Worm (Caenorhabditis elegans): ENCODE results near the gene clec-125.

clec-125 gene

DNA sequence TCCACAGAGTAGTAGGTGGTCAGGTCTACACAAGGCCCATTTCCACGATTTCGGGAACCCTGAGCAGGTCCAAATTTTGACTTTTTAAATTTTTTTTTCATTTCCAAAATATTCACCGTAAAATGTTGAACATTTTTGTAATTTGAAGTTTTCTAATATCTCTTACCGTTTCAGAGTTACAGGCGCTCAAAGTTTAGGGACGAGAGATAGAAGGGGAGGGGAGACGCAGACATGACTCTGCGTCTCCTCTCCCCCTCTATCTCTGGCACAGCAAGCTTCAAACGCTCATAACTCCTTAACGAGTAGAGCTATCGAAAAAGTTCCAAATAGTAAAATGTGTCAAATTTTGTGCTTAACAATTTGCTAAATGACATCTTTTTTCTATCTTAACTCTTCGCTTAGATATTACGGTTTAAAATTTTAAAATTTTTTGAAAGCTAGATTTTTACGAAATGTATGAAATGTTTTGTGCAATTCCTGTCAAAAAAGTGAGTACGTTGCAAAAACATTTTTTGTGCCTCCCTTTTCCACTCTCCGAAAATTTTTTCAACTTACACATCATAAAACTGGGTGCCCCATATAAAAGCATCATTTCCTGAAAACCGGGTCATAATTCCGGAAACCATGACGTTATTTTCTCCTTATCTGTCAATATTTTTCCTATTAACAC, at the start of gene clec-125, which contains the start of gene Y49F6B.14:
Gene clec-125 (plus strand): TSS at position 620 of the 670 bp plus-strand sequence.
Gene Y49F6B.14 (minus strand): TSS at position 101 of the 670 bp plus-strand sequence.
- TF ChIP-seq hmg-1.2 (GFP tag; IDR thresholded peaks at IDR 0.05), result peak; percentile 75
- no peak for TF ChIP-seq chd-7 (tag; optimal IDR thresholded peaks at IDR 0.05)
- no peak for TF ChIP-seq F57C9.4 (tag; optimal IDR thresholded peaks at IDR 0.05)

DNA sequence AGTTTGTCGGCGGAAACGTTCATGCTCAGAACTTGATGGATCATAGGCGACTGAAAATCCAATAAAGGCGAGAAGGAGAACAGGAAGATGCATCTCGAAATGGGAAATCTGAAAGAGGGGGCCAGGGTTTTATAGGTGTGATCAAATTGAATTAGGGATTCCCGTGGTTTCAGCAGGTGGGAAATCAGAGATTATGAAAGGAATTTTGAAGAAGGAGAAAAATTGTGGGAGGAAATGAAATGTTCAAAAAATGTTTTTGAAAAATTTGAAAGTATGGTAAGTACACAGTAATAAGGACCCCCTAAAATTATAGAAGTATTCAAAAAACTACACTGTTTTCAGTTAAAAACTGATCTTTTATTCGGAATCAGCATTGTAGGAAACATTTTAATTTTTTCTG, 45.3 kb upstream of the clec-125 start, which contains the start of gene Y49F6B.20:
Gene Y49F6B.20 (minus strand): TSS at position 101 of the 400 bp plus-strand sequence.
- TF ChIP-seq sptf-2 (GFP tag; optimal IDR thresholded peaks at IDR 0.05), result no peak
- no peak for TF ChIP-seq snpc-1.3 (tag; optimal IDR thresholded peaks at IDR 0.05; ENCODE audit: insufficient read depth)
- no peak for TF ChIP-seq athp-1 (tag; optimal IDR thresholded peaks at IDR 0.05)
- TF ChIP-seq nhr-179 (tag; optimal IDR thresholded peaks at IDR 0.05), result no peak
- TF ChIP-seq hlh-12 (tag; optimal IDR thresholded peaks at IDR 0.05), result no peak
- TF ChIP-seq B0019.2 (GFP tag; conservative IDR thresholded peaks at IDR 0.05), result no peak
- no peak for TF ChIP-seq zfh-2 (GFP tag; conservative IDR thresholded peaks at IDR 0.05)
- no peak for TF ChIP-seq lsl-1 (GFP tag; optimal IDR thresholded peaks at IDR 0.05)
- TF ChIP-seq madf-6 (GFP tag; IDR thresholded peaks at IDR 0.05), result no peak
- no peak for TF ChIP-seq F57C9.4 (tag; optimal IDR thresholded peaks at IDR 0.05)
- TF ChIP-seq T26A5.8 (tag; optimal IDR thresholded peaks at IDR 0.05), result no peak
- TF ChIP-seq bed-2 (GFP tag; IDR thresholded peaks at IDR 0.05), result no peak
- TF ChIP-seq lin-35 (GFP tag; optimal IDR thresholded peaks at IDR 0.05), result no peak
- no peak for TF ChIP-seq ztf-18 (tag; optimal IDR thresholded peaks at IDR 0.05)
- TF ChIP-seq dpff-1 (tag; optimal IDR thresholded peaks at IDR 0.05), result no peak
- no peak for TF ChIP-seq tbp1 (GFP tag; optimal IDR thresholded peaks at IDR 0.05)
- TF ChIP-seq madf-10 (tag; optimal IDR thresholded peaks at IDR 0.05), result no peak
- TF ChIP-seq hmg-20 (GFP tag; IDR thresholded peaks at IDR 0.05), result no peak

DNA sequence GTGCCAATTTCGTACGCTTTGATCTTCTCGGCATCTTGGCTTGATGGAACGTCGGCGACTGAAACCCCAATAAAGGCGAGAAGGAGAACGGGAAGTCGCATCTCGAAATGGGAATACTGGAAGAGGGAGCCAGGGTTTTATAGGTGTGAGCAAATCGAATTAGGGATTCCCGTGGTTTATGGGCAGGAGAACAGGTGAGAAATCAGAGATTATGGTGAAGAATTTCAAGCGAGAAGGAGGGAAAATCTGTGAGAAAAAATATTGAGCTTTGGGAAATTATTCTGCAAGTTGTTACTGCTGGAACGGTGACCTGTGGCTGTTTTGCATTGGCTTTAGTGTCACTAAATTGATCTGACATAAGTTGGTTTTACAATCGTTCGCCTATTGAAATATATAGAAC, 44.2 kb upstream of the clec-125 start, which contains the start of gene Y49F6B.13:
Gene Y49F6B.13 (minus strand): TSS at position 101 of the 400 bp plus-strand sequence.
- no peak for TF ChIP-seq attf-5 (GFP tag; optimal IDR thresholded peaks at IDR 0.05)

DNA sequence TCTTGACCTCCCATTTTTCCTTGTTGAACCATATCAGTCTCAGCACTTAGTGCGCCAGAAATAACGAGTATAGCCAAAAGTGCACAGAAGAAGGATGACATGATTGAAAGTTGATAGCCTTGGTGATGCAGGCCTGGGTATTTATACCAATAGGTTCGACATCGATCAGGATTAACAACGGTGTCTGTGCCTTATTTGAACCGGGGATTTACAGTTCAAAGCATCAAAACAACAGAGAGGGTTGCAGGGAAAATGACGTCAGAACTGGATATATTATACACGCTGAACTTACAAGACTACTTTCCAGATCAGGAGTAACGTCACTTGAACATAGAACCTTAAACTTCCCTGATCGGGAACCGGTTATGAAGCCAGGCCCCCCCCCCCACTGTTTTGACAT, 43.5 kb upstream of the clec-125 start, which contains the start of gene Y49F6B.12:
Gene Y49F6B.12 (minus strand): TSS at position 101 of the 400 bp plus-strand sequence.
- TF ChIP-seq C17E4.6 (GFP tag; IDR thresholded peaks at IDR 0.05), result no peak
- no peak for TF ChIP-seq hsf-1 (GFP tag; IDR thresholded peaks at IDR 0.05)
- TF ChIP-seq nfyb-1 (GFP tag; IDR thresholded peaks at IDR 0.05), result no peak
- no peak for TF ChIP-seq cebp-1 (GFP tag; IDR thresholded peaks at IDR 0.05)
- TF ChIP-seq cebp-1 (tag; optimal IDR thresholded peaks at IDR 0.05), result no peak
- no peak for TF ChIP-seq lin-26 (GFP tag; IDR thresholded peaks at IDR 0.05)
- no peak for TF ChIP-seq cebp-2 (GFP tag; IDR thresholded peaks at IDR 0.05)
- TF ChIP-seq madf-8 (GFP tag; conservative IDR thresholded peaks at IDR 0.05), result no peak
- TF ChIP-seq Y56A3A.18 (GFP tag; IDR thresholded peaks at IDR 0.05), result no peak
- no peak for TF ChIP-seq mcd-1 (GFP tag; IDR thresholded peaks at IDR 0.05)
- TF ChIP-seq C06A6.2 (GFP tag; conservative IDR thresholded peaks at IDR 0.05), result no peak

DNA sequence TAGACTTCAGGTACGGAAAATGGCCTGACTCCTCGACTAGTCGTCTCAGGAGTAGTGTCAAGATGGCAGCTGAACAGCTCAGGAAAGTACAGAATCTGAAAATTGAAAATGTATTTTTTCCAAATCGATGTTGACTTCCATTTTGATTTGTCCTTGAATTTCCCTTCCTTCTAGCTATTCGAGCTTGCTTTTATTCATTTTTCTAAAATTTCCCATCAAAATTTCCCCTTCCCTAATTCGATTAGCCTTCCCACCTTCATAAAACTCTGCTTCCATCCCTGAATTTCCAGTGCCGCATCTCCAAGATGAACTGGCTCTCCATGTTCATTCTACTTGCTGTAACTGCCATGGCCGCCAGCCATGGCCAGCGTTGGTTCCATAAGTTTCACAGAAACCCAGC, 43.0 kb upstream of the clec-125 start, which contains the start of gene Y49F6B.6:
Gene Y49F6B.6 (plus strand): TSS at position 301 of the 400 bp plus-strand sequence.
- TF ChIP-seq attf-6 (GFP tag; IDR thresholded peaks at IDR 0.05) (no peak), athp-1 (tag; optimal IDR thresholded peaks at IDR 0.05) (no peak), hlh-12 (tag; optimal IDR thresholded peaks at IDR 0.05) (no peak), hmg-1.2 (GFP tag; IDR thresholded peaks at IDR 0.05) (no peak), hmg-20 (GFP tag; IDR thresholded peaks at IDR 0.05) (no peak), xnd-1 (tag; optimal IDR thresholded peaks at IDR 0.05) (no peak), aptf-2 (GFP tag; conservative IDR thresholded peaks at IDR 0.05) (no peak), F55B11.4 (tag; optimal IDR thresholded peaks at IDR 0.05; ENCODE audit: borderline replicate concordance, insufficient read depth) (no peak), F23B12.7 (tag; optimal IDR thresholded peaks at IDR 0.05; ENCODE audit: insufficient read depth) (no peak), snpc-1.3 (tag; optimal IDR thresholded peaks at IDR 0.05; ENCODE audit: insufficient read depth) (no peak), ceh-58 (GFP tag; IDR thresholded peaks at IDR 0.05) (no peak), pha-4 (tag; optimal IDR thresholded peaks at IDR 0.05) (no peak), egl-18 (GFP tag; IDR thresholded peaks at IDR 0.05) (no peak), mxl-1 (tag; optimal IDR thresholded peaks at IDR 0.05) (no peak), snpc-3.4 (tag; optimal IDR thresholded peaks at IDR 0.05) (no peak)
